Worm (Caenorhabditis elegans) whole organism, L2 larva: ENCODE results near the gene fbxa-202.

ENCODE experiments used
- C34F6.9 ChIP-seq: fragments of 150-350 bp; optimal IDR thresholded peaks from 2 replicates; lab custom pipeline; 2014; ENCODE audit warnings: missing biosample characterization, missing genetic modification characterization
- F13H6.1 ChIP-seq: sonication (generic microtip); optimal IDR thresholded peaks from 2 replicates; lab custom pipeline; 2016; ENCODE audit warnings: missing genetic modification characterization, missing compliant biosample characterization
- R02D3.7 ChIP-seq: fragments of 150-350 bp; optimal IDR thresholded peaks from 2 replicates; lab custom pipeline; 2014; ENCODE audit warnings: missing biosample characterization, missing genetic modification characterization
- Y55F3AM.14 ChIP-seq: fragments of 200-800 bp; sonication (Bioruptor generic); optimal IDR thresholded peaks from 2 replicates; lab custom pipeline; 2018; ENCODE audit warnings: mild to moderate bottlenecking, missing genetic modification characterization, missing compliant biosample characterization
- alr-1 ChIP-seq: fragments of 150-350 bp; optimal IDR thresholded peaks from 2 replicates; lab custom pipeline; 2014; ENCODE audit warnings: missing biosample characterization, missing genetic modification characterization
- aly-2 ChIP-seq: fragments of 150-350 bp; optimal IDR thresholded peaks from 2 replicates; lab custom pipeline; 2014; ENCODE audit warnings: missing biosample characterization, missing genetic modification characterization
- ama-1 ChIP-seq: fragments of 150-350 bp; optimal IDR thresholded peaks from 2 replicates; lab custom pipeline; 2018; ENCODE audit warnings: inconsistent platforms
- blmp-1 ChIP-seq: sonication (generic microtip); optimal IDR thresholded peaks from 2 replicates; lab custom pipeline; 2017; ENCODE audit warnings: missing genetic modification characterization, mild to moderate bottlenecking, missing compliant biosample characterization, antibody characterized with exemption, moderate library complexity; ENCODE audit not compliant: insufficient read depth
- crh-2 ChIP-seq: sonication (generic microtip); optimal IDR thresholded peaks from 2 replicates; lab custom pipeline; 2017; ENCODE audit warnings: missing biosample characterization, missing genetic modification characterization
- dmd-4 ChIP-seq: sonication (generic microtip); optimal IDR thresholded peaks from 2 replicates; lab custom pipeline; 2017; ENCODE audit warnings: missing biosample characterization, missing genetic modification characterization
- elt-1 ChIP-seq: fragments of 150-350 bp; optimal IDR thresholded peaks from 2 replicates; lab custom pipeline; 2014; ENCODE audit warnings: missing biosample characterization, missing genetic modification characterization
- elt-3 ChIP-seq: sonication (generic microtip); optimal IDR thresholded peaks from 2 replicates; lab custom pipeline; 2017; ENCODE audit warnings: missing biosample characterization, missing genetic modification characterization
- fos-1 ChIP-seq: fragments of 150-350 bp; optimal IDR thresholded peaks from 2 replicates; lab custom pipeline; 2014; ENCODE audit warnings: missing biosample characterization, missing genetic modification characterization
- gmeb-1 ChIP-seq: fragments of 150-350 bp; optimal IDR thresholded peaks from 2 replicates; lab custom pipeline; 2014; ENCODE audit warnings: missing biosample characterization, missing genetic modification characterization
- lin-11 ChIP-seq: fragments of 150-350 bp; sonication (generic microtip); optimal IDR thresholded peaks from 2 replicates; lab custom pipeline; 2014; ENCODE audit warnings: missing biosample characterization, missing genetic modification characterization, inconsistent platforms, mixed read lengths
- lin-13 ChIP-seq: fragments of 150-350 bp; optimal IDR thresholded peaks from 2 replicates; lab custom pipeline; 2014; ENCODE audit warnings: missing biosample characterization, missing genetic modification reagents, missing genetic modification characterization
- lsy-2 ChIP-seq, 2 experiments: fragments of 150-350 bp in 1 of 2; sonication (generic microtip) in 1 of 2; optimal IDR thresholded peaks; 2 replicates each; lab custom pipeline; 2014 to 2017; ENCODE audit warnings: missing biosample characterization in 2 of 2, missing genetic modification characterization in 2 of 2
- mbf-1 ChIP-seq: sonication (generic microtip); optimal IDR thresholded peaks from 2 replicates; lab custom pipeline; 2017; ENCODE audit warnings: missing biosample characterization, missing genetic modification characterization
- mdl-1 ChIP-seq, 2 experiments: fragments of 150-350 bp in 1 of 2; sonication (generic microtip) in 1 of 2; optimal IDR thresholded peaks; 2 replicates each; lab custom pipeline; 2017; ENCODE audit warnings: missing biosample characterization in 2 of 2, missing genetic modification characterization in 2 of 2
- nhr-12 ChIP-seq: fragments of 150-350 bp; optimal IDR thresholded peaks from 2 replicates; lab custom pipeline; 2014; ENCODE audit warnings: missing biosample characterization, missing genetic modification characterization
- nhr-21 ChIP-seq: fragments of 150-350 bp; optimal IDR thresholded peaks from 2 replicates; lab custom pipeline; 2014; ENCODE audit warnings: missing biosample characterization, missing genetic modification characterization
- nhr-23 ChIP-seq: fragments of 150-350 bp; optimal IDR thresholded peaks from 2 replicates; lab custom pipeline; 2014; ENCODE audit warnings: missing biosample characterization, missing genetic modification reagents, missing genetic modification characterization
- nhr-25 ChIP-seq: fragments of 150-350 bp; sonication (generic microtip); optimal IDR thresholded peaks from 3 replicates; lab custom pipeline; 2014; ENCODE audit warnings: missing biosample characterization, missing genetic modification characterization
- nhr-77 ChIP-seq: fragments of 150-350 bp; optimal IDR thresholded peaks from 2 replicates; lab custom pipeline; 2014; ENCODE audit warnings: missing biosample characterization, missing genetic modification characterization
- peb-1 ChIP-seq: fragments of 150-350 bp; optimal IDR thresholded peaks from 2 replicates; lab custom pipeline; 2014; ENCODE audit warnings: missing biosample characterization, missing genetic modification characterization
- sem-4 ChIP-seq: fragments of 150-350 bp; optimal IDR thresholded peaks from 2 replicates; lab custom pipeline; 2014; ENCODE audit warnings: missing biosample characterization, missing genetic modification reagents, missing genetic modification characterization
- skn-1 ChIP-seq: sonication (generic microtip); optimal IDR thresholded peaks from 2 replicates; lab custom pipeline; 2017; ENCODE audit warnings: missing biosample characterization, missing genetic modification characterization
- sma-3 ChIP-seq: sonication (generic microtip); optimal IDR thresholded peaks from 2 replicates; lab custom pipeline; 2016; ENCODE audit warnings: missing genetic modification reagents, missing genetic modification characterization, missing compliant biosample characterization
- sma-9 ChIP-seq, 2 experiments: fragments of 150-350 bp in 1 of 2; sonication (generic microtip) in 1 of 2; optimal IDR thresholded peaks; 2 replicates each; lab custom pipeline; 2014 to 2016; ENCODE audit warnings: missing genetic modification characterization in 2 of 2, mild to moderate bottlenecking in 1 of 2, missing biosample characterization in 1 of 2, missing compliant biosample characterization in 1 of 2, missing genetic modification reagents in 1 of 2, moderate library complexity in 1 of 2
- snpc-4 ChIP-seq: fragments of 150-350 bp; optimal IDR thresholded peaks from 2 replicates; lab custom pipeline; 2014; ENCODE audit warnings: missing biosample characterization, missing genetic modification characterization
- unc-39 ChIP-seq: fragments of 150-350 bp; optimal IDR thresholded peaks from 2 replicates; lab custom pipeline; 2014; ENCODE audit warnings: missing biosample characterization, missing genetic modification characterization
- unc-55 ChIP-seq: fragments of 150-350 bp; sonication (generic microtip); optimal IDR thresholded peaks from 3 replicates; lab custom pipeline; 2014; ENCODE audit warnings: missing biosample characterization, missing genetic modification reagents, missing genetic modification characterization
- unc-62 ChIP-seq: fragments of 150-350 bp; optimal IDR thresholded peaks from 2 replicates; lab custom pipeline; 2014; ENCODE audit warnings: missing biosample characterization, missing genetic modification reagents, missing genetic modification characterization
- zag-1 ChIP-seq: fragments of 150-350 bp; optimal IDR thresholded peaks from 2 replicates; lab custom pipeline; 2014; ENCODE audit warnings: missing biosample characterization, missing genetic modification characterization
- ztf-1 ChIP-seq: fragments of 200-800 bp; sonication (Bioruptor generic); conservative IDR thresholded peaks from 2 replicates; pipeline ENCODE4 v1.3.6; 2022; ENCODE audit warnings: missing genetic modification characterization, missing compliant biosample characterization
- ztf-4 ChIP-seq: fragments of 150-350 bp; optimal IDR thresholded peaks from 2 replicates; lab custom pipeline; 2014; ENCODE audit warnings: missing biosample characterization, missing genetic modification characterization

Gene fbxa-202

DNA sequence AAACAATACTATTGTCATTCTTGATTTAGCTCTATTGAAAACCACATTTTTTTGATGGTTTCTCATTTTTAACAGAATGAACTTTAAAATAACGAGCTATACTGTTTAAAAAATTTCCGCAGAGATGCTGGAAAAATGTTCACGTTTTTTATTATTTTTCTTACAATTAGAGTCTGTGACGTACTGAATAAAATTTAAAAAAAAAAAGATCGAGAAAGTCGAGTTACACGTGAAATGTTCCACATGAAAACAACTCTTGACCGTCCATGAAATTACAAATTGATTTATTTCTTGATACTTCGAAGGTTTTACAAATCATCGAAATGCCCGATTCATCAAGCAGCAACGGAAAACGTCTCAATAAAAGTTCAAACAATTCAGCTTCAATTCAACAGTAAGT, at the start of gene fbxa-202:
TSS of gene fbxa-202 (plus strand) at position 301 of the 400 bp plus-strand sequence.
- no peak for TF ChIP-seq unc-39
- TF ChIP-seq Y55F3AM.14 = no peak
- TF ChIP-seq zag-1 (tag; lab: Kevin White, UChicago) = no peak
- no peak for TF ChIP-seq F13H6.1 (tag; lab: Kevin White, UChicago)
- no peak for TF ChIP-seq mbf-1
- TF ChIP-seq R02D3.7 = no peak
- TF ChIP-seq snpc-4 (tag; lab: Kevin White, UChicago) = no peak
- TF ChIP-seq C34F6.9 (tag; lab: Kevin White, UChicago) = no peak
- no peak for TF ChIP-seq peb-1 (tag; lab: Kevin White, UChicago)
- no peak for TF ChIP-seq blmp-1 (tag; lab: Kevin White, UChicago)
- TF ChIP-seq, all 48 proteins: peak for 0

ce11 chrV:6278117-6279081, 48.7 kb upstream of the fbxa-202 start, which contains the start of gene fil-2:
TSS of gene fil-2 (plus strand) at chrV:6279031.
- TF ChIP-seq gmeb-1 (tag; lab: Kevin White, UChicago) = peak; percentile 67
- no peak for TF ChIP-seq mdl-1 (tag; optimal IDR thresholded peaks at IDR 0.05; lab: Kevin White, UChicago)
- no peak for TF ChIP-seq skn-1
- peak; percentile 12 for TF ChIP-seq nhr-21
- peak; percentile 13 for TF ChIP-seq lin-13 (GFP tag; lab: Kevin White, UChicago)
- peak; percentile 29 for TF ChIP-seq ztf-4 (tag; lab: Kevin White, UChicago)
- TF ChIP-seq sma-9 (GFP tag; optimal IDR thresholded peaks at IDR 0.05; lab: Kevin White, UChicago) = peak; percentile 44
- no peak for TF ChIP-seq sma-9 (tag; optimal IDR thresholded peaks at IDR 0.05; lab: Kevin White, UChicago)
- TF ChIP-seq nhr-77 (tag; lab: Kevin White, UChicago) = no peak
- no peak for TF ChIP-seq C34F6.9 (tag; lab: Kevin White, UChicago)
- TF ChIP-seq blmp-1 (tag; lab: Kevin White, UChicago) = peak; percentile 62
- peak; percentile 32 for TF ChIP-seq crh-2
- peak; percentile 29 for TF ChIP-seq ama-1 (lab: Kevin White, UChicago)
- no peak for TF ChIP-seq dmd-4
- TF ChIP-seq nhr-23 = no peak
- TF ChIP-seq ztf-1 (GFP tag; lab: Robert Waterston, UW) = no peak
- TF ChIP-seq elt-1 (tag; lab: Kevin White, UChicago) = no peak
- peak; percentile 14 for TF ChIP-seq fos-1 (tag; lab: Kevin White, UChicago)
- peak; percentile 43 for TF ChIP-seq nhr-25 (tag; lab: Kevin White, UChicago)
- no peak for TF ChIP-seq peb-1 (tag; lab: Kevin White, UChicago)

ce11 chrV:6280067-6280466, 47.0 kb upstream of the fbxa-202 start:
- TF ChIP-seq nhr-77 (tag; lab: Kevin White, UChicago) (no peak), sma-9 (GFP tag; optimal IDR thresholded peaks at IDR 0.05; lab: Kevin White, UChicago) (peak; percentile 27), sma-9 (tag; optimal IDR thresholded peaks at IDR 0.05; lab: Kevin White, UChicago) (no peak)
- TF ChIP-seq, all 48 proteins: peak for 1

DNA sequence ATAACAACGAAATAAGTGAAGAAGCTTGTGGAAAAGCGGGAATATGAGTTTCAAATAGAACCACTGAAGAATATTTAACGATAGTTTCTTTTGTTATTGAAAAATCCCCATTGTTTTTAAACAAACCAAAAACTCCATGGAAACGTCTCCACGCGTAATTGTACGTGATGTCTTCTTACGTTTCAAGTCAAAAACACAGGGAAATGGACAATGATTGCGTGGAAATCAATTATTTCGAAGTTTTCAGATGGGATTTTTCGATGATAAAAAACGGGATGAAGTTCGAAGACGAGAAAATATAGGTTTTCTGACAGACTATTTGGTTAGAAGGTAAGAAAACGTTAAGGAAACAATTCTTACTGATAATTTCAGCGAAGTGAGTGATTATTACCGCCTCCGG, 45.9 kb upstream of the fbxa-202 start, which contains the start of the genes K12B6.4 and spe-49:
TSS of gene K12B6.4 (minus strand) at position 101 of the 400 bp plus-strand sequence.
TSS of gene spe-49 (plus strand) at position 185 of the 400 bp plus-strand sequence.
- TF ChIP-seq ztf-1 (GFP tag; lab: Robert Waterston, UW) (no peak), nhr-23 (no peak), mbf-1 (no peak), nhr-77 (tag; lab: Kevin White, UChicago) (no peak), peb-1 (tag; lab: Kevin White, UChicago) (no peak), nhr-12 (tag; lab: Kevin White, UChicago) (no peak), sma-3 (GFP tag; lab: Kevin White, UChicago) (no peak), sma-9 (GFP tag; optimal IDR thresholded peaks at IDR 0.05; lab: Kevin White, UChicago) (no peak), sma-9 (tag; optimal IDR thresholded peaks at IDR 0.05; lab: Kevin White, UChicago) (no peak)

ce11 chrV:6286343-6286742, 40.7 kb upstream of the fbxa-202 start, which contains the start of gene srn-1:
TSS of gene srn-1 (minus strand) at chrV:6286443.
- TF ChIP-seq mbf-1 (no peak), nhr-23 (no peak)

DNA sequence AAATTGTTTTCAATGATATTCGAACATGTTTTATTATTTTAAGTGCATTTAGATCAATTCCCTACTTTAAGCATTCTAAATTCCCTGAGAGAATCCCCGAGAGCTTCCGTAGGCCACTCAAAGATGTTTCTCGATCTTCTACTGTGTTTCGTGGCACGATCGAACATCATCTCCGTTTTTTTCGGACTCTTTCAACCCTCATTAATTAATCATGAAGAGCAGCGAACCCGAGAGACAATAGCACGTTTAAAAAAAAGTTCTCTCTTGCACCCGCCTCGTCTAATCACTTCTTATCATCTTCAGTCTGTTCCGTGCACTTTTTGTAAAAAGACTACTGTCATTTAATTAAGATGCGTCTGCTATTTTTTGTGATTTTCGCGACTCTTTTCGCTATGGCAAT, 38.5 kb upstream of the fbxa-202 start, which contains the start of gene K12B6.11:
TSS of gene K12B6.11 (plus strand) at position 301 of the 400 bp plus-strand sequence.
- TF ChIP-seq unc-39 = no peak
- TF ChIP-seq unc-55 (GFP tag; lab: Kevin White, UChicago) = no peak
- no peak for TF ChIP-seq alr-1 (tag; lab: Kevin White, UChicago)
- no peak for TF ChIP-seq fos-1 (tag; lab: Kevin White, UChicago)
- TF ChIP-seq F13H6.1 (tag; lab: Kevin White, UChicago) = no peak
- no peak for TF ChIP-seq lsy-2 (tag; optimal IDR thresholded peaks at IDR 0.05; lab: Kevin White, UChicago)
- no peak for TF ChIP-seq lin-11 (tag; lab: Kevin White, UChicago)
- TF ChIP-seq mbf-1 = no peak
- TF ChIP-seq ztf-4 (tag; lab: Kevin White, UChicago) = no peak
- TF ChIP-seq ztf-1 (GFP tag; lab: Robert Waterston, UW) = no peak
- TF ChIP-seq elt-3 (tag; lab: Kevin White, UChicago) = no peak
- no peak for TF ChIP-seq peb-1 (tag; lab: Kevin White, UChicago)
- TF ChIP-seq dmd-4 = no peak
- TF ChIP-seq sma-3 (GFP tag; lab: Kevin White, UChicago) = no peak
- no peak for TF ChIP-seq aly-2 (tag; lab: Kevin White, UChicago)
- no peak for TF ChIP-seq unc-62 (GFP tag; lab: Kevin White, UChicago)
- no peak for TF ChIP-seq gmeb-1 (tag; lab: Kevin White, UChicago)
- TF ChIP-seq sem-4 (tag; lab: Kevin White, UChicago) = no peak
- no peak for TF ChIP-seq nhr-12 (tag; lab: Kevin White, UChicago)
